Worm (Caenorhabditis elegans) whole organism, late embryonic: ENCODE data around the gene ZK470.4.

Experiments used
- F13H6.1 ChIP-seq: sonication (generic microtip); optimal IDR thresholded peaks from 2 replicates; lab custom pipeline; 2016; ENCODE audit warnings: missing genetic modification characterization, missing compliant biosample characterization
- T23F11.4 ChIP-seq: fragments of 200-800 bp; sonication (Bioruptor generic); optimal IDR thresholded peaks from 2 replicates; lab custom pipeline; 2018; ENCODE audit warnings: mild to moderate bottlenecking, missing genetic modification characterization, missing compliant biosample characterization
- Y22D7AL.16 ChIP-seq: sonication (generic microtip); optimal IDR thresholded peaks from 2 replicates; lab custom pipeline; 2016; ENCODE audit warnings: missing genetic modification characterization, missing compliant biosample characterization
- ceh-14 ChIP-seq: sonication (generic microtip); optimal IDR thresholded peaks from 2 replicates; lab custom pipeline; 2016; ENCODE audit warnings: missing genotype, missing genetic modification characterization, missing compliant biosample characterization
- ceh-18 ChIP-seq: sonication (generic microtip); optimal IDR thresholded peaks from 2 replicates; lab custom pipeline; 2016; ENCODE audit warnings: missing genetic modification characterization, missing compliant biosample characterization
- ceh-19 ChIP-seq: fragments of 200-800 bp; sonication (Bioruptor generic); optimal IDR thresholded peaks from 2 replicates; lab custom pipeline; 2018; ENCODE audit warnings: mild to moderate bottlenecking, missing genetic modification characterization, missing compliant biosample characterization
- ceh-2 ChIP-seq: sonication (generic microtip); optimal IDR thresholded peaks from 2 replicates; lab custom pipeline; 2016; ENCODE audit warnings: missing genotype, missing genetic modification characterization, missing compliant biosample characterization
- ceh-22 ChIP-seq: sonication (generic microtip); optimal IDR thresholded peaks from 2 replicates; lab custom pipeline; 2017; ENCODE audit warnings: missing biosample characterization, missing genetic modification characterization
- ceh-31 ChIP-seq: sonication (generic microtip); optimal IDR thresholded peaks from 2 replicates; lab custom pipeline; 2016; ENCODE audit warnings: missing genetic modification characterization, missing compliant biosample characterization
- ceh-48 ChIP-seq: sonication (generic microtip); optimal IDR thresholded peaks from 2 replicates; lab custom pipeline; 2016; ENCODE audit warnings: missing genetic modification characterization, inconsistent platforms, missing compliant biosample characterization
- ceh-6 ChIP-seq: fragments of 200-800 bp; sonication (Bioruptor generic); optimal IDR thresholded peaks from 2 replicates; lab custom pipeline; 2018; ENCODE audit warnings: mild to moderate bottlenecking, missing genetic modification characterization, missing compliant biosample characterization
- che-1 ChIP-seq: sonication (generic microtip); optimal IDR thresholded peaks from 2 replicates; lab custom pipeline; 2016; ENCODE audit warnings: mild to moderate bottlenecking, missing genetic modification characterization, missing compliant biosample characterization
- elt-2 ChIP-seq: sonication (generic microtip); optimal IDR thresholded peaks from 2 replicates; lab custom pipeline; 2016; ENCODE audit warnings: missing genetic modification reagents, missing genetic modification characterization, missing compliant biosample characterization
- eyg-1 ChIP-seq: sonication (generic microtip); optimal IDR thresholded peaks from 2 replicates; lab custom pipeline; 2016; ENCODE audit warnings: missing genotype, missing genetic modification characterization, missing compliant biosample characterization
- fax-1 ChIP-seq: sonication (generic microtip); optimal IDR thresholded peaks from 2 replicates; lab custom pipeline; 2016; ENCODE audit warnings: missing genotype, missing genetic modification characterization, missing compliant biosample characterization
- fkh-10 ChIP-seq: fragments of 150-350 bp; optimal IDR thresholded peaks from 2 replicates; lab custom pipeline; 2014; ENCODE audit warnings: missing biosample characterization, missing genetic modification reagents, missing genetic modification characterization
- fkh-6 ChIP-seq: sonication (generic microtip); optimal IDR thresholded peaks from 2 replicates; lab custom pipeline; 2016; ENCODE audit warnings: missing genetic modification characterization, missing compliant biosample characterization
- hlh-6 ChIP-seq: sonication (generic microtip); optimal IDR thresholded peaks from 2 replicates; lab custom pipeline; 2016; ENCODE audit warnings: missing genotype, missing genetic modification characterization, missing compliant biosample characterization
- madf-2 ChIP-seq: sonication (generic microtip); optimal IDR thresholded peaks from 2 replicates; lab custom pipeline; 2017; ENCODE audit warnings: missing genetic modification characterization, missing compliant biosample characterization
- nfya-1 ChIP-seq: sonication (generic microtip); optimal IDR thresholded peaks from 2 replicates; lab custom pipeline; 2017; ENCODE audit warnings: missing genetic modification characterization, mild to moderate bottlenecking, missing compliant biosample characterization, antibody characterized with exemption, moderate library complexity
- nhr-11 ChIP-seq: fragments of 150-350 bp; optimal IDR thresholded peaks from 2 replicates; lab custom pipeline; 2014; ENCODE audit warnings: missing biosample characterization, missing genetic modification characterization
- npax-4 ChIP-seq: sonication (generic microtip); optimal IDR thresholded peaks from 2 replicates; lab custom pipeline; 2016; ENCODE audit warnings: missing genetic modification characterization, missing compliant biosample characterization
- odd-2 ChIP-seq: sonication (generic microtip); optimal IDR thresholded peaks from 2 replicates; lab custom pipeline; 2017; ENCODE audit warnings: antibody characterized with exemption, mild to moderate bottlenecking, missing genetic modification characterization, missing compliant biosample characterization
- pag-3 ChIP-seq: sonication (generic microtip); optimal IDR thresholded peaks from 2 replicates; lab custom pipeline; 2016; ENCODE audit warnings: missing compliant biosample characterization, missing genetic modification characterization, borderline replicate concordance
- pat-9 ChIP-seq: fragments of 200-800 bp; sonication (Bioruptor generic); optimal IDR thresholded peaks from 2 replicates; lab custom pipeline; 2018; ENCODE audit warnings: mild to moderate bottlenecking, missing genetic modification characterization, moderate library complexity, missing compliant biosample characterization
- pax-1 ChIP-seq: fragments of 150-350 bp; optimal IDR thresholded peaks from 2 replicates; lab custom pipeline; 2014; ENCODE audit warnings: missing biosample characterization, missing genetic modification characterization
- pha-2 ChIP-seq: sonication (generic microtip); optimal IDR thresholded peaks from 2 replicates; lab custom pipeline; 2017; ENCODE audit warnings: mild to moderate bottlenecking, missing genetic modification characterization, missing compliant biosample characterization
- pqm-1 ChIP-seq: sonication (generic microtip); optimal IDR thresholded peaks from 2 replicates; lab custom pipeline; 2016; ENCODE audit warnings: missing genetic modification characterization, missing compliant biosample characterization
- pros-1 ChIP-seq: fragments of 150-350 bp; optimal IDR thresholded peaks from 2 replicates; lab custom pipeline; 2014; ENCODE audit warnings: missing biosample characterization, missing genetic modification reagents, missing genetic modification characterization
- rnt-1 ChIP-seq: sonication (generic microtip); optimal IDR thresholded peaks from 2 replicates; lab custom pipeline; 2016; ENCODE audit warnings: missing genetic modification characterization, missing compliant biosample characterization
- sox-4 ChIP-seq: sonication (generic microtip); optimal IDR thresholded peaks from 2 replicates; lab custom pipeline; 2017; ENCODE audit warnings: mild to moderate bottlenecking, missing genetic modification characterization, inconsistent platforms, missing compliant biosample characterization
- syd-9 ChIP-seq: sonication (generic microtip); optimal IDR thresholded peaks from 2 replicates; lab custom pipeline; 2016; ENCODE audit warnings: mild to moderate bottlenecking, missing genetic modification characterization, moderate library complexity, missing compliant biosample characterization
- ttx-3 ChIP-seq: sonication (generic microtip); optimal IDR thresholded peaks from 2 replicates; lab custom pipeline; 2016; ENCODE audit warnings: missing genetic modification reagents, missing genetic modification characterization, missing compliant biosample characterization
- unc-42 ChIP-seq: sonication (generic microtip); optimal IDR thresholded peaks from 2 replicates; lab custom pipeline; 2016; ENCODE audit warnings: missing genotype, missing genetic modification characterization, missing compliant biosample characterization
- unc-55 ChIP-seq: sonication (generic microtip); optimal IDR thresholded peaks from 2 replicates; lab custom pipeline; 2017; ENCODE audit warnings: missing biosample characterization, missing genetic modification reagents, missing genetic modification characterization
- unc-86 ChIP-seq: sonication (generic microtip); optimal IDR thresholded peaks from 2 replicates; lab custom pipeline; 2016; ENCODE audit warnings: missing genetic modification characterization, missing compliant biosample characterization
- ztf-16 ChIP-seq: sonication (generic microtip); optimal IDR thresholded peaks from 2 replicates; lab custom pipeline; 2017; ENCODE audit warnings: missing genetic modification characterization, missing compliant biosample characterization

The ZK470.4 gene

DNA sequence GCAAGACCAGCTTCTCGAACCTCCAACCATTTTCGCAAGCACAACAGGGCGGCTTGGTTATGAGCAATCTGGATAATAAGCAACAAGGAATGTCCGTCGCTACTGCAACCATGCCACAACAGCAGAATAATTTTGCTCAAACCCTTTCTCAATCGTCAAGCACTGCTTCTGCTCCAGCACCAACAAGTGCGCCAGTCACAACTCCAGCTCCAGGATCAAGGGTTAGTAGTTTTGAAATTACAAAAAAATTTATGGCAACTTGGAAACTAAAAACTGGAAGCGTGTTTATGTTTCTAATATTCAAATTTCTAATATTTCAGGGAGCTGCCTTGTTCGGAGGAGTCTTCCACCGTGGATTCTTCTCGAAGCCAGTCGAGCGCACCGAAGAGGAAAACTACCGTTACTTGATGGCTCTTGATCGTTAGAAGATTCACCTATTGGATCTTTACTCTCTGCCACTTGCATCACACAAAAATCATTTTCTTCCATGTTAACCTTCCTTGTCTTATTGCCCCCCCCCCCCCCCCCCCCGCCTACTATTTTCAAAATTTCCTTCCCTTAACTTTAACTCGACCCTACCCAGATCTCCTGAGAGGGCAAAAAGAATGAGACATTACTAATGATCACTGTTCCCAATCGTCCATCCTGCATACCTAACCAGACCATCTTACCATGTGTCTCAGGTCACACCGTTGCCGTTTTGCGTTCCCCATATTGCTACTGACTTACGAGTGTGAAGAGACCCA is 7.4 kb upstream of the ZK470.4 start:
- TF ChIP-seq ceh-18: no peak
- TF ChIP-seq eyg-1 (tag; lab: Kevin White, UChicago): no peak

DNA sequence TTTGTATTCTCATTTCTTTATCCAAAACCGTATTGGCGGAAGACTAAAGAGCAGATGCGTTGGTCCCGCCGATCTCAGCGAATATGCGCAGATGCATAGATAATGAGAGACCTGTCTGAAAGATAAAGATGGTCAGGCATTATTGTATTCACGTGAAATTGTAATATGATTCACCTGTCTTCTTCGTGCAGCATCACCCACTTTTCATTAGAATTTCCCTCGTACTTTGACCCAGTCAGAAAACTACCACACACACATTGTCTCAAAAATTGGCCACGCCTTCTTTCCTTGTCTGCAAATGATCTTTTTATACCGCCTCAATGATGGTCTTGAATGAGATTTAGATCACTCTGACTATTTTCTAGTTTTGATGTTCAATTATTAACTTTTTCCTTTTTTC is 6.5 kb upstream of the ZK470.4 start:
- TF ChIP-seq pat-9 (no peak), syd-9 (tag; lab: Kevin White, UChicago) (no peak), pag-3 (tag; lab: Kevin White, UChicago) (no peak), pros-1 (no peak), sox-4 (tag; lab: Kevin White, UChicago) (no peak), Y22D7AL.16 (tag; lab: Kevin White, UChicago) (no peak)

DNA sequence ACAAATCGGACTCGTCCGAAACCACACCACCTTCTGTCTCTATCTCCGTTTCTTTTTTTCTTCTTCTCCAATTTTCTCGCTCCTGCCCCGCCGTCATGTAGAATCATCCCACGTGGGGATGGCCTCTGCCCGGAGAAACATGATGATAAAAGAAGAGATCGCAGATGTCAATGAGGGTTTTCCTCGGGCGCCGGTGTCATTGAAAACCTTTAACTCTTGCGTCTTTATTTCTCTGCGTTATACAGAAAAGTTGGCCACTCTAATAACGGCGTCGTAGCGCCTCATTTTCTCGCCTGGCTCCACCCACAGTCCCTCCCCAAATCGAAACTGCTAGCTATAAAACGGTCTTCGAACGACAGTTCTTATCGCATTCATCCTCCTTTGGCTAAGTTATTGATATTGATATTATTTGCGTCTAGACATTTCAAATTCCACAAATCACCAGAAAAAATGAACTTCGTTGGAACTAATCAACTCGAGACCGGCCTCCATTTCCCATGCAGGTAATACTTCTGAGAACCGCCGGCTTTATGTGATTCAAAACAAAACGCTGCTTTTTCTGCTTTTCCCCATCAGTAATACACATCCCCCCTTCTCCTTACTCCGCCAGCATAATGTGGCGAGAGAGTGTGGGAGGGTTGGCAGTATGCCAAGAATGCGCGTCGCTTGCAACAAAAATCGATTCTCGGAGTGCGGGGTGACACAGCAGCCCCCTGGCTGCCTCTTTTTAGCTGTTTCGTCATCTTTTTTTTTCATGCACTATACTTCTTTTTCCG is 5.7 kb upstream of the ZK470.4 start:
- peak; percentile 30 for TF ChIP-seq F13H6.1 (tag; lab: Kevin White, UChicago)
- TF ChIP-seq elt-2 (tag; lab: Kevin White, UChicago): no peak
- TF ChIP-seq pha-2: no peak
- no peak for TF ChIP-seq che-1 (tag; lab: Kevin White, UChicago)
- TF ChIP-seq T23F11.4 (GFP tag; lab: Kevin White, UChicago): no peak
- peak; percentile 38 for TF ChIP-seq unc-42
- TF ChIP-seq fkh-10: no peak
- no peak for TF ChIP-seq fax-1 (tag; lab: Kevin White, UChicago)
- no peak for TF ChIP-seq ztf-16 (tag; lab: Kevin White, UChicago)
- TF ChIP-seq pqm-1: no peak
- no peak for TF ChIP-seq ceh-2 (tag; lab: Kevin White, UChicago)
- TF ChIP-seq ceh-22: no peak
- peak; percentile 35 for TF ChIP-seq sox-4 (tag; lab: Kevin White, UChicago)
- TF ChIP-seq rnt-1 (tag; lab: Kevin White, UChicago): peak; percentile 19
- TF ChIP-seq ceh-18: peak; percentile 67
- TF ChIP-seq unc-86 (tag; lab: Kevin White, UChicago): peak; percentile 31
- TF ChIP-seq ceh-14 (tag; lab: Kevin White, UChicago): peak; percentile 47
- peak; percentile 26 for TF ChIP-seq unc-55 (GFP tag; lab: Kevin White, UChicago)
- TF ChIP-seq ceh-19 (GFP tag; lab: Kevin White, UChicago): no peak
- no peak for TF ChIP-seq Y22D7AL.16 (tag; lab: Kevin White, UChicago)
- peak; percentile 96 for TF ChIP-seq ceh-48 (tag; lab: Kevin White, UChicago)
- TF ChIP-seq odd-2 (tag; lab: Kevin White, UChicago): no peak
- TF ChIP-seq hlh-6 (tag; lab: Kevin White, UChicago): no peak
- TF ChIP-seq ceh-6: no peak
- TF ChIP-seq eyg-1 (tag; lab: Kevin White, UChicago): no peak
- TF ChIP-seq pax-1 (tag; lab: Kevin White, UChicago): no peak
- TF ChIP-seq ceh-31: peak; percentile 43
- TF ChIP-seq npax-4 (tag; lab: Kevin White, UChicago): no peak
- no peak for TF ChIP-seq nhr-11
- no peak for TF ChIP-seq ttx-3
- peak; percentile 57 for TF ChIP-seq nfya-1 (tag; lab: Kevin White, UChicago)
- no peak for TF ChIP-seq fkh-6 (tag; lab: Kevin White, UChicago)
- no peak for TF ChIP-seq madf-2 (tag; lab: Kevin White, UChicago)
- no peak for TF ChIP-seq syd-9 (tag; lab: Kevin White, UChicago)
